Worm (Caenorhabditis elegans) whole organism, midembryonic: Measurements from ENCODE around the gene ZC374.2.

Experiments used
- T22C8.4 ChIP-seq: fragments of 200-800 bp; sonication (Bioruptor generic); IDR thresholded peaks from 2 replicates; pipeline ENCODE4 v1.3.6; 2022; ENCODE audit warnings: missing genetic modification characterization, missing compliant biosample characterization
- ref-1 ChIP-seq: fragments of 200-800 bp; sonication (Bioruptor generic); conservative IDR thresholded peaks from 2 replicates; pipeline ENCODE4 v1.3.6; 2022; ENCODE audit warnings: missing genetic modification reagents, missing genetic modification characterization, missing compliant biosample characterization
- ztf-29 ChIP-seq: fragments of 200-800 bp; sonication (Bioruptor generic); IDR thresholded peaks from 2 replicates; pipeline ENCODE4 v1.3.6; 2022; ENCODE audit warnings: missing genetic modification reagents, missing genetic modification characterization, missing compliant biosample characterization

ce11 chrX:9988884-9989283 is 58.3 kb downstream of the ZC374.2 start:
- no peak for TF ChIP-seq ref-1 (GFP tag; lab: Robert Waterston, UW)
- no peak for TF ChIP-seq T22C8.4 (GFP tag; lab: Robert Waterston, UW)
- peak; percentile 9; the same call in 1 of the 2 replicates for TF ChIP-seq ztf-29 (GFP tag; lab: Robert Waterston, UW)
